Worm (Caenorhabditis elegans) whole organism, late embryonic: Measurements from ENCODE around the gene sna-2.

Experiments
- C08G9.2 ChIP-seq: sonication (generic microtip); optimal IDR thresholded peaks from 2 replicates; lab custom pipeline; 2016; ENCODE audit warnings: mild to moderate bottlenecking, missing genetic modification characterization, moderate library complexity, missing compliant biosample characterization
- K09A11.1 ChIP-seq: sonication (generic microtip); optimal IDR thresholded peaks from 2 replicates; lab custom pipeline; 2017; ENCODE audit warnings: antibody characterized with exemption, mild to moderate bottlenecking, missing genetic modification characterization, missing compliant biosample characterization; ENCODE audit not compliant: insufficient read depth
- ceh-14 ChIP-seq: sonication (generic microtip); optimal IDR thresholded peaks from 2 replicates; lab custom pipeline; 2016; ENCODE audit warnings: missing genotype, missing genetic modification characterization, missing compliant biosample characterization
- ceh-19 ChIP-seq: fragments of 200-800 bp; sonication (Bioruptor generic); optimal IDR thresholded peaks from 2 replicates; lab custom pipeline; 2018; ENCODE audit warnings: mild to moderate bottlenecking, missing genetic modification characterization, missing compliant biosample characterization
- ceh-2 ChIP-seq: sonication (generic microtip); optimal IDR thresholded peaks from 2 replicates; lab custom pipeline; 2016; ENCODE audit warnings: missing genotype, missing genetic modification characterization, missing compliant biosample characterization
- ceh-30 ChIP-seq: fragments of 150-350 bp; optimal IDR thresholded peaks from 2 replicates; lab custom pipeline; 2014; ENCODE audit warnings: missing biosample characterization, missing genetic modification characterization
- ceh-31 ChIP-seq: sonication (generic microtip); optimal IDR thresholded peaks from 2 replicates; lab custom pipeline; 2016; ENCODE audit warnings: missing genetic modification characterization, missing compliant biosample characterization
- ceh-45 ChIP-seq: fragments of 200-800 bp; sonication (Bioruptor generic); IDR thresholded peaks from 2 replicates; pipeline ENCODE4 v1.3.6; 2022; ENCODE audit warnings: missing genetic modification reagents, missing genetic modification characterization, missing compliant biosample characterization
- ceh-48 ChIP-seq: sonication (generic microtip); optimal IDR thresholded peaks from 2 replicates; lab custom pipeline; 2016; ENCODE audit warnings: missing genetic modification characterization, inconsistent platforms, missing compliant biosample characterization
- ceh-6 ChIP-seq: fragments of 200-800 bp; sonication (Bioruptor generic); optimal IDR thresholded peaks from 2 replicates; lab custom pipeline; 2018; ENCODE audit warnings: mild to moderate bottlenecking, missing genetic modification characterization, missing compliant biosample characterization
- dve-1 ChIP-seq: sonication (generic microtip); optimal IDR thresholded peaks from 2 replicates; lab custom pipeline; 2017; ENCODE audit warnings: antibody characterized with exemption, mild to moderate bottlenecking, missing genetic modification characterization, missing compliant biosample characterization
- elt-2 ChIP-seq: sonication (generic microtip); optimal IDR thresholded peaks from 2 replicates; lab custom pipeline; 2016; ENCODE audit warnings: missing genetic modification reagents, missing genetic modification characterization, missing compliant biosample characterization
- eyg-1 ChIP-seq: sonication (generic microtip); optimal IDR thresholded peaks from 2 replicates; lab custom pipeline; 2016; ENCODE audit warnings: missing genotype, missing genetic modification characterization, missing compliant biosample characterization
- fkh-6 ChIP-seq: sonication (generic microtip); optimal IDR thresholded peaks from 2 replicates; lab custom pipeline; 2016; ENCODE audit warnings: missing genetic modification characterization, missing compliant biosample characterization
- gmeb-2 ChIP-seq: sonication (generic microtip); optimal IDR thresholded peaks from 2 replicates; lab custom pipeline; 2016; ENCODE audit warnings: missing genetic modification characterization, inconsistent platforms, missing compliant biosample characterization
- hlh-8 ChIP-seq: sonication (generic microtip); optimal IDR thresholded peaks from 2 replicates; lab custom pipeline; 2016; ENCODE audit warnings: missing genotype, missing genetic modification characterization, missing compliant biosample characterization
- lim-6 ChIP-seq: sonication (generic microtip); optimal IDR thresholded peaks from 2 replicates; lab custom pipeline; 2016; ENCODE audit warnings: missing genetic modification characterization, missing compliant biosample characterization
- mec-3 ChIP-seq: sonication (generic microtip); optimal IDR thresholded peaks from 2 replicates; lab custom pipeline; 2016; ENCODE audit warnings: borderline replicate concordance, missing genetic modification characterization, missing compliant biosample characterization
- nfya-1 ChIP-seq: sonication (generic microtip); optimal IDR thresholded peaks from 2 replicates; lab custom pipeline; 2017; ENCODE audit warnings: missing genetic modification characterization, mild to moderate bottlenecking, missing compliant biosample characterization, antibody characterized with exemption, moderate library complexity
- npax-4 ChIP-seq: sonication (generic microtip); optimal IDR thresholded peaks from 2 replicates; lab custom pipeline; 2016; ENCODE audit warnings: missing genetic modification characterization, missing compliant biosample characterization
- pat-9 ChIP-seq: fragments of 200-800 bp; sonication (Bioruptor generic); optimal IDR thresholded peaks from 2 replicates; lab custom pipeline; 2018; ENCODE audit warnings: mild to moderate bottlenecking, missing genetic modification characterization, moderate library complexity, missing compliant biosample characterization
- pax-1 ChIP-seq: fragments of 150-350 bp; optimal IDR thresholded peaks from 2 replicates; lab custom pipeline; 2014; ENCODE audit warnings: missing biosample characterization, missing genetic modification characterization
- pha-2 ChIP-seq: sonication (generic microtip); optimal IDR thresholded peaks from 2 replicates; lab custom pipeline; 2017; ENCODE audit warnings: mild to moderate bottlenecking, missing genetic modification characterization, missing compliant biosample characterization
- pqm-1 ChIP-seq: sonication (generic microtip); optimal IDR thresholded peaks from 2 replicates; lab custom pipeline; 2016; ENCODE audit warnings: missing genetic modification characterization, missing compliant biosample characterization
- ref-2 ChIP-seq: sonication (generic microtip); optimal IDR thresholded peaks from 2 replicates; lab custom pipeline; 2016; ENCODE audit warnings: missing genetic modification characterization, missing compliant biosample characterization
- sdc-2 ChIP-seq: sonication (generic microtip); optimal IDR thresholded peaks from 2 replicates; lab custom pipeline; 2016; ENCODE audit warnings: missing genotype, missing genetic modification characterization, missing compliant biosample characterization
- tbx-2 ChIP-seq: sonication (generic microtip); optimal IDR thresholded peaks from 2 replicates; lab custom pipeline; 2016; ENCODE audit warnings: missing genetic modification characterization, missing compliant biosample characterization
- tbx-7 ChIP-seq: sonication (generic microtip); optimal IDR thresholded peaks from 2 replicates; lab custom pipeline; 2016; ENCODE audit warnings: missing genotype, missing genetic modification characterization, missing compliant biosample characterization
- ttx-3 ChIP-seq: sonication (generic microtip); optimal IDR thresholded peaks from 2 replicates; lab custom pipeline; 2016; ENCODE audit warnings: missing genetic modification reagents, missing genetic modification characterization, missing compliant biosample characterization
- unc-42 ChIP-seq: sonication (generic microtip); optimal IDR thresholded peaks from 2 replicates; lab custom pipeline; 2016; ENCODE audit warnings: missing genotype, missing genetic modification characterization, missing compliant biosample characterization
- unc-55 ChIP-seq: sonication (generic microtip); optimal IDR thresholded peaks from 2 replicates; lab custom pipeline; 2017; ENCODE audit warnings: missing biosample characterization, missing genetic modification reagents, missing genetic modification characterization
- zip-5 ChIP-seq: sonication (generic microtip); optimal IDR thresholded peaks from 2 replicates; lab custom pipeline; 2016; ENCODE audit warnings: missing genetic modification characterization, missing compliant biosample characterization

The sna-2 gene

ce11 chrIV:9801418-9801817, 24.0 kb upstream of the sna-2 start:
- TF ChIP-seq elt-2 (tag; lab: Kevin White, UChicago) (peak; percentile 94), eyg-1 (tag; lab: Kevin White, UChicago) (no peak)

- no peak for TF ChIP-seq tbx-7 (tag; lab: Kevin White, UChicago)
- no peak for TF ChIP-seq ttx-3 (tag; lab: Kevin White, UChicago)
- TF ChIP-seq fkh-6 (tag; lab: Kevin White, UChicago), result no peak
- no peak for TF ChIP-seq dve-1 (tag; lab: Kevin White, UChicago)
- TF ChIP-seq ceh-6 (GFP tag; lab: Kevin White, UChicago), result no peak
Observed at ce11 chrIV:9799664-9800063, 22.2 kb upstream of the sna-2 start.

ce11 chrIV:9799129-9799528, 21.7 kb upstream of the sna-2 start, which contains the start of gene fat-4:
Gene fat-4, plus strand, starts transcription at chrIV:9799429.
- no peak for TF ChIP-seq tbx-2 (tag; lab: Kevin White, UChicago)
- TF ChIP-seq K09A11.1 (tag; lab: Kevin White, UChicago), result no peak
- TF ChIP-seq npax-4 (tag; lab: Kevin White, UChicago), result no peak
- TF ChIP-seq ceh-2 (tag; lab: Kevin White, UChicago), result no peak
- no peak for TF ChIP-seq ceh-45 (GFP tag; lab: Robert Waterston, UW)
- no peak for TF ChIP-seq mec-3 (tag; lab: Kevin White, UChicago)
- TF ChIP-seq nfya-1 (tag; lab: Kevin White, UChicago), result no peak
- no peak for TF ChIP-seq sdc-2
- no peak for TF ChIP-seq ref-2 (tag; lab: Kevin White, UChicago)
- no peak for TF ChIP-seq gmeb-2
- no peak for TF ChIP-seq ceh-19 (GFP tag; lab: Kevin White, UChicago)
- TF ChIP-seq lim-6 (tag; lab: Kevin White, UChicago), result no peak

- no peak for TF ChIP-seq ceh-30 (tag; lab: Kevin White, UChicago)
- no peak for TF ChIP-seq mec-3 (tag; lab: Kevin White, UChicago)
- TF ChIP-seq sdc-2, result no peak
- TF ChIP-seq pqm-1 (tag; lab: Kevin White, UChicago), result no peak
- TF ChIP-seq ceh-48 (tag; lab: Kevin White, UChicago), result no peak
- peak; percentile 96 for TF ChIP-seq unc-42 (tag; lab: Kevin White, UChicago)
- no peak for TF ChIP-seq pha-2 (tag; lab: Kevin White, UChicago)
Observed at ce11 chrIV:9798307-9798706, 20.9 kb upstream of the sna-2 start.

- no peak for TF ChIP-seq nfya-1 (tag; lab: Kevin White, UChicago)
- peak; percentile 52 for TF ChIP-seq tbx-2 (tag; lab: Kevin White, UChicago)
- TF ChIP-seq ceh-48 (tag; lab: Kevin White, UChicago), result peak; percentile 1
- TF ChIP-seq unc-55, result no peak
- peak; percentile 58 for TF ChIP-seq elt-2 (tag; lab: Kevin White, UChicago)
- peak; percentile 38 for TF ChIP-seq ceh-31 (tag; lab: Kevin White, UChicago)
- peak; percentile 10 for TF ChIP-seq C08G9.2 (tag; lab: Kevin White, UChicago)
- TF ChIP-seq zip-5 (tag; lab: Kevin White, UChicago), result peak; percentile 41
- peak; percentile 3 for TF ChIP-seq ceh-2 (tag; lab: Kevin White, UChicago)
Observed at ce11 chrIV:9797304-9798003, 20.0 kb upstream of the sna-2 start, which contains the start of gene T13F2.2. Gene T13F2.2, minus strand, starts transcription at chrIV:9797354.

ce11 chrIV:9796494-9796893, 19.1 kb upstream of the sna-2 start, which contains the start of gene pis-1:
Gene pis-1, minus strand, starts transcription at chrIV:9796594.
- TF ChIP-seq unc-42 (tag; lab: Kevin White, UChicago), result no peak
- TF ChIP-seq pax-1 (tag; lab: Kevin White, UChicago), result no peak
- no peak for TF ChIP-seq hlh-8 (tag; lab: Kevin White, UChicago)
- no peak for TF ChIP-seq ceh-14 (tag; lab: Kevin White, UChicago)
- no peak for TF ChIP-seq ref-2 (tag; lab: Kevin White, UChicago)
- TF ChIP-seq tbx-2 (tag; lab: Kevin White, UChicago), result no peak
- no peak for TF ChIP-seq ceh-6 (GFP tag; lab: Kevin White, UChicago)
- TF ChIP-seq sdc-2, result no peak
- TF ChIP-seq pat-9 (tag; lab: Kevin White, UChicago), result no peak
- TF ChIP-seq zip-5 (tag; lab: Kevin White, UChicago), result no peak
